Worm (Caenorhabditis elegans) whole organism, young adult: Measurements from ENCODE around the gene hlh-33.

ENCODE experiments used
- ZK185.1 ChIP-seq: sonication (generic microtip); optimal IDR thresholded peaks from 2 replicates; lab custom pipeline; 2016; ENCODE audit warnings: mild to moderate bottlenecking, missing genetic modification characterization, missing compliant biosample characterization; ENCODE audit not compliant: poor library complexity, severe bottlenecking
- dpl-1 ChIP-seq: fragments of 150-350 bp; optimal IDR thresholded peaks from 2 replicates; lab custom pipeline; 2014; ENCODE audit warnings: missing biosample characterization, missing genetic modification reagents, missing genetic modification characterization
- snpc-3.4 ChIP-seq: sonication (generic microtip); optimal IDR thresholded peaks from 2 replicates; lab custom pipeline; 2017; ENCODE audit warnings: missing genetic modification characterization, mild to moderate bottlenecking, missing compliant biosample characterization, antibody characterized with exemption, moderate library complexity, missing genotype, missing genetic modification reagents
- snpc-4 ChIP-seq, 5 experiments: fragments of 150-350 bp in 1 of 5; sonication (generic microtip) in 4 of 5; optimal IDR thresholded peaks; 2 replicates each; lab custom pipeline; 2014 to 2018; ENCODE audit warnings: missing genetic modification characterization in 5 of 5, missing biosample characterization in 3 of 5, antibody characterized with exemption in 2 of 5, mild to moderate bottlenecking in 2 of 5, missing compliant biosample characterization in 2 of 5, missing genotype in 2 of 5, moderate library complexity in 2 of 5, missing genetic modification reagents in 1 of 5
- unc-62 ChIP-seq: fragments of 150-350 bp; optimal IDR thresholded peaks from 2 replicates; lab custom pipeline; 2014; ENCODE audit warnings: missing biosample characterization, missing genetic modification reagents, missing genetic modification characterization

DNA sequence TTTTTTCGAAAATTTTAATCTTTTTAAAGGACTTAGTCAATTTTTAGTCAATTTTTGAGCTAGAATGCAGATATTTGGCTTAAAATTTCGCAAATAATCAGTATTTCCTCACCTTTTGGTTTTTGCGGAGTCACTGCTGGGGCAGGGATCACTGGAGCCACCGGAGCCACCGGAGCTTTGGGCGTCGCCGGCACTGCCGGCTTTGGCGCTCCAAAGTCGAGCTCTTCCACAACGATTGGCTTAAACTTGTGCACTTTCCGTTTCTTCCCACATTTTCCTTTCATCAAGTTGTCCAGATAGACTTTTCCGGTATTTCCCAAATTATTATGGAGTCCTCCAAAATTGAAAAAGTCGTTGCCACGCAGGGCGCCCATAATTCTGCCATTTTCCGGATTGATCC lies 40.9 kb upstream of the hlh-33 start:
- TF ChIP-seq unc-62 (GFP tag; lab: Kevin White, UChicago) (no peak), dpl-1 (no peak), ZK185.1 (tag; lab: Kevin White, UChicago) (no peak), snpc-4 (GFP tag; optimal IDR thresholded peaks at IDR 0.05; lab: Kevin White, UChicago) (no peak), snpc-4 (tag; optimal IDR thresholded peaks at IDR 0.05; lab: Kevin White, UChicago) (no peak), snpc-3.4 (tag; lab: Kevin White, UChicago) (no peak)
